Worm (Caenorhabditis elegans): ENCODE data around the gene B0457.4.

Gene B0457.4

DNA sequence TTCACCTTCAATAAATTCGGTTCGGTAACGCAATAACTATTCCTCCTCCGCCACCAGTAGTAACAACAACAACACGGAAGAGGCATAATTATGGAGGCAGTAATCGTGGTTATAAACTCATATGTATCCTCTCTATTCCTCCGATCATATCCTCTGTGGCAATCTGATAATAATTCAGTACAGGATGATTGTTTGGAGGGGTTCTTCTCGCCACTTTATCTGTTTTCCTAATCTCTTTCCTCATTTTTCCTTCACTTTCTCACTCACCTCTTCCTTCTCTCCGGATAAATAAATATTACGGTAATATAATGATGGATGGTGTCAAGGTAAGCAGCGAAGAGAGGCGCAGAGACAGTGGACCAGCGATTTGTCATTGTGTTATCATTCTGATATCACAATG is 21.3 kb downstream of the B0457.4 start:
- TF ChIP-seq ceh-100 (GFP tag; IDR thresholded peaks at IDR 0.05) (no peak), ceh-27 (GFP tag; optimal IDR thresholded peaks at IDR 0.05) (no peak), hmg-20 (GFP tag; IDR thresholded peaks at IDR 0.05) (no peak), madf-10 (tag; optimal IDR thresholded peaks at IDR 0.05) (no peak), K12H6.12 (tag; optimal IDR thresholded peaks at IDR 0.05) (no peak), akir-1 (GFP tag; optimal IDR thresholded peaks at IDR 0.05) (no peak), rec-8 (tag; optimal IDR thresholded peaks at IDR 0.05) (no peak), ccch-3 (GFP tag; optimal IDR thresholded peaks at IDR 0.05) (no peak), tlf-1 (GFP tag; optimal IDR thresholded peaks at IDR 0.05) (no peak), lin-26 (GFP tag; IDR thresholded peaks at IDR 0.05) (no peak), Y53F4B.3 (GFP tag; IDR thresholded peaks at IDR 0.05) (no peak), lag-1 (GFP tag; IDR thresholded peaks at IDR 0.05) (no peak), dox-1 (GFP tag; IDR thresholded peaks at IDR 0.05) (no peak), F57C9.4 (tag; optimal IDR thresholded peaks at IDR 0.05) (no peak), sea-2 (GFP tag; IDR thresholded peaks at IDR 0.05) (no peak), attf-5 (GFP tag; optimal IDR thresholded peaks at IDR 0.05) (no peak), hlh-26 (GFP tag; conservative IDR thresholded peaks at IDR 0.05) (no peak), ztf-22 (GFP tag; optimal IDR thresholded peaks at IDR 0.05) (no peak)

DNA sequence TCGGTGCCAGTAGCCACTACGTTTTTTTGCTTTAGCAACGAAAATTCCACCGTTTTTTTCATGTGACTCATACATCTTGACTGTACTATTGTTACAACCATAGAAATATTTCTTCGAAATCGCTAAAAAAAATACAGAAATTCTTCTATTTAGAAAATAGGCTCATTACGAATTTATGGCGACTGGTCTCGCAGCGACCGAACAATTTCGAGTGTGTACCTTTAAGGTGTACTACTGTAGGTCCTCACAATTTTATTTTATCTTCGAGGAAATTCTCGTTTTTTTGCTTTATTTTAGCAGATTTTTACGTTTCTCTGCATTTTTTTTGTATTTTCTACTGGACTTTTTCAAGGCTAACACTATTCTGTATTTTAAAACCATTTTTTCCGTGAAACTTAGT is 21.8 kb downstream of the B0457.4 start:
- TF ChIP-seq dpl-1 (GFP tag; optimal IDR thresholded peaks at IDR 0.05) (no peak), tlf-1 (GFP tag; optimal IDR thresholded peaks at IDR 0.05) (no peak), chd-7 (tag; optimal IDR thresholded peaks at IDR 0.05) (no peak), sdz-38 (tag; optimal IDR thresholded peaks at IDR 0.05) (no peak), efl-1 (GFP tag; optimal IDR thresholded peaks at IDR 0.05) (peak; percentile 0), aptf-3 (GFP tag; IDR thresholded peaks at IDR 0.05) (no peak), F49E8.2 (tag; optimal IDR thresholded peaks at IDR 0.05; ENCODE audit: insufficient read depth) (peak; percentile 29), tbp1 (GFP tag; optimal IDR thresholded peaks at IDR 0.05) (peak; percentile 5), F33H1.4 (GFP tag; IDR thresholded peaks at IDR 0.05) (peak; percentile 96), snpc-1.3 (tag; optimal IDR thresholded peaks at IDR 0.05; ENCODE audit: insufficient read depth) (peak; percentile 17), lin-54 (GFP tag; optimal IDR thresholded peaks at IDR 0.05) (peak; percentile 45), egl-18 (GFP tag; IDR thresholded peaks at IDR 0.05) (no peak), madf-10 (tag; optimal IDR thresholded peaks at IDR 0.05) (no peak), ccch-3 (GFP tag; optimal IDR thresholded peaks at IDR 0.05) (no peak), ztf-26 (tag; optimal IDR thresholded peaks at IDR 0.05) (no peak), nhr-27 (tag; optimal IDR thresholded peaks at IDR 0.05) (no peak), ceh-91 (GFP tag; IDR thresholded peaks at IDR 0.05) (no peak), F23B12.7 (tag; optimal IDR thresholded peaks at IDR 0.05; ENCODE audit: insufficient read depth) (peak; percentile 6), attf-3 (GFP tag; conservative IDR thresholded peaks at IDR 0.05) (no peak), hrde-1 (tag; optimal IDR thresholded peaks at IDR 0.05; ENCODE audit: borderline replicate concordance) (no peak), pbrm-1 (GFP tag; IDR thresholded peaks at IDR 0.05) (no peak), snpc-4 (GFP tag; optimal IDR thresholded peaks at IDR 0.05) (no peak), snpc-4 (tag; optimal IDR thresholded peaks at IDR 0.05) (peak in 1 of 4 experiments; percentile 7), ceh-27 (GFP tag; optimal IDR thresholded peaks at IDR 0.05) (no peak), B0019.2 (GFP tag; conservative IDR thresholded peaks at IDR 0.05) (no peak), repo-1 (tag; optimal IDR thresholded peaks at IDR 0.05) (no peak), mxl-1 (tag; optimal IDR thresholded peaks at IDR 0.05) (no peak), hmg-20 (GFP tag; IDR thresholded peaks at IDR 0.05) (no peak), lir-1 (GFP tag; conservative IDR thresholded peaks at IDR 0.05) (no peak), rpc-1 (optimal IDR thresholded peaks at IDR 0.05) (no peak), rpc-1 (tag; optimal IDR thresholded peaks at IDR 0.05) (no peak), B0035.1 (tag; optimal IDR thresholded peaks at IDR 0.05) (no peak), die-1 (tag; optimal IDR thresholded peaks at IDR 0.05) (no peak), madf-3 (GFP tag; IDR thresholded peaks at IDR 0.05) (no peak), unc-130 (GFP tag; optimal IDR thresholded peaks at IDR 0.05) (no peak), ceh-100 (GFP tag; IDR thresholded peaks at IDR 0.05) (no peak)
